Fruit fly (Drosophila melanogaster): ENCODE results near the gene LSm-4.
A peak's percentile ranks its signal among the peaks of the same experiment; 100 is the strongest.

The LSm-4 gene

DNA sequence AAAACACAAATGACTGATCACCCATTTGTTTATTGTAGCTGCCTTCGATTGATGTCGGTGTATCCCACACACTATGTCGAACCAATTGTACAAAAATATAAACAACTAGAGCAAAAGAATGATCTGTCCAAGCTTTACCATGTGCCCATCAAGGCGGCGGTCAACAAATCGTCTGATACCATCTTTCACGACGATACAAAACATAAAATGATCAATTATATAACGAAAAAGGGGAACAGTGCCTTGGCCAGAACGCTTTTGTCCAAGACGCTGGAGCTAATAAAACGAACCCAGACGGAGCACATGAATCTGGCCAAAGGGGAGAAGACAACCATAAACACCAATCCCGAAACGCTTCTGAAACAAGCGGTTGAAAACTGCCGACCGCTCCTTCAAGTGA is 18.2 kb downstream of the LSm-4 start:
- TF ChIP-seq CrebA (GFP tag; optimal IDR thresholded peaks at IDR 0.05; ENCODE audit: borderline replicate concordance) (no peak), Hr83 (GFP tag; optimal IDR thresholded peaks at IDR 0.05; ENCODE audit: poor library complexity, severe bottlenecking) (no peak), jim (GFP tag; optimal IDR thresholded peaks at IDR 0.05) (no peak), br (GFP tag; optimal IDR thresholded peaks at IDR 0.05) (no peak), fru (GFP tag; optimal IDR thresholded peaks at IDR 0.05) (no peak), psq (GFP tag; optimal IDR thresholded peaks at IDR 0.05) (no peak), sv (GFP tag; optimal IDR thresholded peaks at IDR 0.05) (no peak), Rel (GFP tag; optimal IDR thresholded peaks at IDR 0.05) (no peak), Rel (tag; optimal IDR thresholded peaks at IDR 0.05) (no peak), h (GFP tag; optimal IDR thresholded peaks at IDR 0.05) (no peak), dsf (GFP tag; optimal IDR thresholded peaks at IDR 0.05; ENCODE audit: borderline replicate concordance) (no peak), pan (optimal IDR thresholded peaks at IDR 0.05) (no peak), Myc (optimal IDR thresholded peaks at IDR 0.05) (no peak), Hnf4 (GFP tag; optimal IDR thresholded peaks at IDR 0.05) (no peak)

- TF ChIP-seq sv (GFP tag; optimal IDR thresholded peaks at IDR 0.05): peak; percentile 43
- TF ChIP-seq dmrt93B (GFP tag; optimal IDR thresholded peaks at IDR 0.05): no peak
- TF ChIP-seq GATAd (GFP tag; optimal IDR thresholded peaks at IDR 0.05): no peak
- TF ChIP-seq fru (GFP tag; optimal IDR thresholded peaks at IDR 0.05): peak; percentile 49
- no peak for TF ChIP-seq dsf (GFP tag; optimal IDR thresholded peaks at IDR 0.05; ENCODE audit: borderline replicate concordance)
- TF ChIP-seq OdsH (GFP tag; optimal IDR thresholded peaks at IDR 0.05): peak; percentile 4
- peak; percentile 3 for TF ChIP-seq sage (GFP tag; optimal IDR thresholded peaks at IDR 0.05)
- no peak for TF ChIP-seq jim (GFP tag; optimal IDR thresholded peaks at IDR 0.05)
- peak; percentile 55 for TF ChIP-seq Sp1 (GFP tag; optimal IDR thresholded peaks at IDR 0.05)
- TF ChIP-seq h (GFP tag; optimal IDR thresholded peaks at IDR 0.05): peak; percentile 44
- TF ChIP-seq Hr83 (GFP tag; optimal IDR thresholded peaks at IDR 0.05; ENCODE audit: poor library complexity, severe bottlenecking): no peak
- TF ChIP-seq HLH106 (tag; optimal IDR thresholded peaks at IDR 0.05): peak; percentile 59
- TF ChIP-seq dl (GFP tag; optimal IDR thresholded peaks at IDR 0.05; ENCODE audit: insufficient read depth in 1 of 2, partially characterized antibody in 2 of 2): no peak
- TF ChIP-seq CG9705 (GFP tag; optimal IDR thresholded peaks at IDR 0.05): no peak
- TF ChIP-seq ey (GFP tag; optimal IDR thresholded peaks at IDR 0.05): peak; percentile 28
- no peak for TF ChIP-seq pan (optimal IDR thresholded peaks at IDR 0.05)
- peak; percentile 2 for TF ChIP-seq rgr (GFP tag; optimal IDR thresholded peaks at IDR 0.05)
- no peak for TF ChIP-seq Vsx2 (GFP tag; optimal IDR thresholded peaks at IDR 0.05; ENCODE audit: partially characterized antibody)
- no peak for TF ChIP-seq Rel (GFP tag; optimal IDR thresholded peaks at IDR 0.05)
- no peak for TF ChIP-seq Rel (tag; optimal IDR thresholded peaks at IDR 0.05)
- peak; percentile 49 for TF ChIP-seq Hnf4 (GFP tag; optimal IDR thresholded peaks at IDR 0.05)
- TF ChIP-seq N (GFP tag; optimal IDR thresholded peaks at IDR 0.05): no peak
- TF ChIP-seq Dif (GFP tag; optimal IDR thresholded peaks at IDR 0.05; ENCODE audit: partially characterized antibody): no peak
- TF ChIP-seq Hr78 (GFP tag; optimal IDR thresholded peaks at IDR 0.05): no peak
- TF ChIP-seq Dfd (GFP tag; optimal IDR thresholded peaks at IDR 0.05): no peak
- peak; percentile 9 for TF ChIP-seq Myc (optimal IDR thresholded peaks at IDR 0.05)
- TF ChIP-seq Abd-B (GFP tag; optimal IDR thresholded peaks at IDR 0.05): no peak
- TF ChIP-seq brk (GFP tag; optimal IDR thresholded peaks at IDR 0.05): peak; percentile 30
- TF ChIP-seq Mio (GFP tag; optimal IDR thresholded peaks at IDR 0.05): no peak
- peak; percentile 43 for TF ChIP-seq Jra (GFP tag; optimal IDR thresholded peaks at IDR 0.05)
- TF ChIP-seq foxo (GFP tag; optimal IDR thresholded peaks at IDR 0.05): peak in 1 of 2 experiments; percentile 61
- no peak for TF ChIP-seq lola (GFP tag; optimal IDR thresholded peaks at IDR 0.05)
- TF ChIP-seq tai (GFP tag; optimal IDR thresholded peaks at IDR 0.05): peak; percentile 47
- no peak for TF ChIP-seq CG32264 (GFP tag; optimal IDR thresholded peaks at IDR 0.05)
- TF ChIP-seq woc (GFP tag; optimal IDR thresholded peaks at IDR 0.05): peak; percentile 76
- no peak for TF ChIP-seq usp (GFP tag; optimal IDR thresholded peaks at IDR 0.05)
- TF ChIP-seq CrebA (GFP tag; optimal IDR thresholded peaks at IDR 0.05; ENCODE audit: borderline replicate concordance): no peak
- peak; percentile 27 for TF ChIP-seq psq (GFP tag; optimal IDR thresholded peaks at IDR 0.05)
- TF ChIP-seq br (GFP tag; optimal IDR thresholded peaks at IDR 0.05): no peak
These were observed 18.7 kb downstream of the LSm-4 start, which contains the start of the genes Cdk1 and mRpS7 for dm6 chr2L:10386208-10386805. Cdk1 (minus strand) TSS chr2L:10386262. mRpS7 (plus strand) TSS chr2L:10386662.
